Fruit fly (Drosophila melanogaster) whole organism, wandering third instar larva: ENCODE data around the gene mew.
A peak's percentile ranks its signal among the peaks of the same experiment; 100 is the strongest.

ENCODE experiments used
- CG32264 ChIP-seq: fragments of 200-800 bp; sonication (Bioruptor generic); optimal IDR thresholded peaks from 2 replicates; lab custom pipeline; 2016; ENCODE audit warnings: missing biosample characterization, missing genetic modification characterization
- CG9705 ChIP-seq: fragments of 200-800 bp; sonication (Bioruptor generic); optimal IDR thresholded peaks from 2 replicates; lab custom pipeline; 2018; ENCODE audit warnings: missing biosample characterization, mild to moderate bottlenecking, missing genetic modification characterization
- CrebA ChIP-seq: fragments of 200-800 bp; sonication (Bioruptor generic); optimal IDR thresholded peaks from 2 replicates; lab custom pipeline; 2016; ENCODE audit warnings: missing biosample characterization, mild to moderate bottlenecking, missing genetic modification characterization, borderline replicate concordance
- Dfd ChIP-seq: fragments of >200 bp; optimal IDR thresholded peaks from 2 replicates; lab custom pipeline; 2017; ENCODE audit warnings: missing biosample characterization, missing genetic modification characterization
- HLH106 ChIP-seq: fragments of 200-800 bp; optimal IDR thresholded peaks from 3 replicates; lab custom pipeline; 2019; ENCODE audit warnings: missing biosample characterization, mild to moderate bottlenecking, missing genetic modification characterization, moderate library complexity
- Hr78 ChIP-seq: fragments of >200 bp; optimal IDR thresholded peaks from 2 replicates; lab custom pipeline; 2017; ENCODE audit warnings: missing biosample characterization, missing genetic modification characterization
- Hr83 ChIP-seq: fragments of 200-300 bp; sonication (Bioruptor generic); optimal IDR thresholded peaks from 2 replicates; lab custom pipeline; 2016; ENCODE audit warnings: missing biosample characterization, mild to moderate bottlenecking, missing genetic modification characterization, moderate library complexity; ENCODE audit not compliant: poor library complexity, severe bottlenecking
- Jra ChIP-seq: sonication (Bioruptor generic); optimal IDR thresholded peaks from 2 replicates; lab custom pipeline; 2016; ENCODE audit warnings: missing biosample characterization, missing genetic modification characterization
- Mio ChIP-seq: sonication (Bioruptor generic); optimal IDR thresholded peaks from 2 replicates; lab custom pipeline; 2016; ENCODE audit warnings: missing biosample characterization, missing genetic modification characterization
- Myc ChIP-seq: fragments of >200 bp; optimal IDR thresholded peaks from 2 replicates; lab custom pipeline; 2017
- N ChIP-seq: fragments of >200 bp; optimal IDR thresholded peaks from 2 replicates; lab custom pipeline; 2018; ENCODE audit warnings: missing biosample characterization, missing external identifiers, missing genetic modification characterization
- OdsH ChIP-seq: fragments of 200-800 bp; sonication (Bioruptor generic); optimal IDR thresholded peaks from 2 replicates; lab custom pipeline; 2016; ENCODE audit warnings: missing biosample characterization, mild to moderate bottlenecking, missing genetic modification characterization
- Rel ChIP-seq, 2 experiments: fragments of 200-800 bp; sonication (Bioruptor generic) in 1 of 2; optimal IDR thresholded peaks; 2 replicates in 1 of 2; 3 replicates in 1 of 2; lab custom pipeline; 2016 to 2019; ENCODE audit warnings: mild to moderate bottlenecking in 2 of 2, missing biosample characterization in 2 of 2, missing genetic modification characterization in 2 of 2, moderate library complexity in 1 of 2
- Sp1 ChIP-seq: fragments of 200-800 bp; sonication (Bioruptor generic); optimal IDR thresholded peaks from 3 replicates; lab custom pipeline; 2019; ENCODE audit warnings: missing biosample characterization, mild to moderate bottlenecking, missing genetic modification characterization, moderate library complexity
- Vsx2 ChIP-seq: fragments of 200-300, 225-300 bp; sonication (Bioruptor generic); optimal IDR thresholded peaks from 2 replicates; lab custom pipeline; 2018; ENCODE audit warnings: missing biosample characterization, missing genetic modification characterization; ENCODE audit not compliant: partially characterized antibody
- br ChIP-seq: fragments of 200-800 bp; sonication (Bioruptor generic); optimal IDR thresholded peaks from 2 replicates; lab custom pipeline; 2016; ENCODE audit warnings: missing biosample characterization, missing genetic modification characterization
- brk ChIP-seq: fragments of 200-800 bp; sonication (Bioruptor generic); optimal IDR thresholded peaks from 2 replicates; lab custom pipeline; 2016; ENCODE audit warnings: missing biosample characterization, mild to moderate bottlenecking, missing genetic modification characterization
- dl ChIP-seq, 2 experiments: fragments of 175-275, 200-275 bp in 1 of 2; fragments of 200-275 bp in 1 of 2; sonication (Bioruptor generic); optimal IDR thresholded peaks; lab custom pipeline; 2018; ENCODE audit warnings: mild to moderate bottlenecking in 2 of 2, missing biosample characterization in 2 of 2, missing genetic modification characterization in 2 of 2, moderate library complexity in 2 of 2; ENCODE audit not compliant: partially characterized antibody in 2 of 2, insufficient read depth in 1 of 2
- dmrt93B ChIP-seq: fragments of 200-800 bp; sonication (Bioruptor generic); optimal IDR thresholded peaks from 2 replicates; lab custom pipeline; 2018; ENCODE audit warnings: missing biosample characterization, mild to moderate bottlenecking, missing genetic modification characterization
- ey ChIP-seq: fragments of 200-800 bp; sonication (Bioruptor generic); optimal IDR thresholded peaks from 2 replicates; lab custom pipeline; 2016; ENCODE audit warnings: missing biosample characterization, missing genetic modification characterization
- foxo ChIP-seq, 2 experiments: fragments of 200-800 bp; sonication (Bioruptor generic); optimal IDR thresholded peaks; 2 replicates in 1 of 2; 3 replicates in 1 of 2; lab custom pipeline; 2016 to 2017; ENCODE audit warnings: missing biosample characterization in 2 of 2, missing genetic modification characterization in 2 of 2
- fru ChIP-seq: fragments of 200-800 bp; sonication (Bioruptor generic); optimal IDR thresholded peaks from 3 replicates; lab custom pipeline; 2016; ENCODE audit warnings: missing biosample characterization, mild to moderate bottlenecking, missing genetic modification characterization
- h ChIP-seq: fragments of 200-800 bp; sonication (Bioruptor generic); optimal IDR thresholded peaks from 3 replicates; lab custom pipeline; 2016; ENCODE audit warnings: missing biosample characterization, mild to moderate bottlenecking, missing genetic modification characterization
- jim ChIP-seq: fragments of 175-275, 200-325 bp; sonication (Bioruptor generic); optimal IDR thresholded peaks from 2 replicates; lab custom pipeline; 2016; ENCODE audit warnings: missing biosample characterization, mild to moderate bottlenecking, missing genetic modification characterization
- lola ChIP-seq: fragments of >200 bp; optimal IDR thresholded peaks from 2 replicates; lab custom pipeline; 2017; ENCODE audit warnings: missing biosample characterization, missing genetic modification characterization
- psq ChIP-seq: fragments of 200-800 bp; sonication (Bioruptor generic); optimal IDR thresholded peaks from 3 replicates; lab custom pipeline; 2017; ENCODE audit warnings: missing biosample characterization, mild to moderate bottlenecking, missing genetic modification characterization, moderate library complexity
- rgr ChIP-seq: fragments of 200-800 bp; sonication (Bioruptor generic); optimal IDR thresholded peaks from 3 replicates; lab custom pipeline; 2016; ENCODE audit warnings: missing biosample characterization, mild to moderate bottlenecking, missing genetic modification characterization
- tai ChIP-seq: sonication (Bioruptor generic); optimal IDR thresholded peaks from 2 replicates; lab custom pipeline; 2016; ENCODE audit warnings: missing biosample characterization, missing genetic modification characterization
- woc ChIP-seq: sonication (Bioruptor generic); optimal IDR thresholded peaks from 2 replicates; lab custom pipeline; 2016; ENCODE audit warnings: missing biosample characterization, mild to moderate bottlenecking, missing genetic modification characterization

The mew gene

DNA sequence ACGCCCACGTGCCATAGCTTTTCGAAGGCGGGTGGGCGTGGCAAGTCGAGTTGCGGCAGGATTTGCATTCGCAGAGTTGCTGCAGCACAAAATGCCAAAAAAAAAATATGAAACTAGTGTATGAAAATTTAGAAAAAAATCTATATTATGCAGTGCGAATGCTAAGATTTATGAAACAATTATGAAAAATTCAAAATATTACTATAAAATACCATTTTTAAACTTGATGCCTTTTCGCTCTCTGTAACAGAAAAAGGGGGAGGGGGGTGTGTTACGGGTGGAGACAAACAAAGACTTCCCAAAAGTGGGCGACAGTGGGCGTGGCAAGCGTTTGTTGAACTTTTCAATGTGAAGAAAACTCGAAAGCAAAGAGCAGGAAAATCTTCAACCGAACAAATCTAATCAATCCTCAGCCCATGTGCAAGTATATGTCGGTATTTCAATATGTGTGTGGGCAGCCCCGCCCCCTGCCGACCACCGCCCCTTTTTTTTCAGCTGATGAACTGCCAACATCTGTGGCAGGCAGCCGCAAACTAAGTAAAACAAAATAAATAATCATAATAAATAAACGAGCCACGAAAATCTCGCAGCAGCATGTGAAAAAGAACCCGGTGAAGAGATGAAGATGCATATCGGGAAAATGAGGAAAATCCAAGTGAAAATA lies 8.4 kb downstream of the mew start:
- TF ChIP-seq Myc (lab: Kevin White, UChicago): no peak
- no peak for TF ChIP-seq tai (GFP tag; lab: Kevin White, UChicago)
- TF ChIP-seq jim: no peak
- no peak for TF ChIP-seq dmrt93B (GFP tag; lab: Kevin White, UChicago)
- no peak for TF ChIP-seq ey (GFP tag; lab: Kevin White, UChicago)
- no peak for TF ChIP-seq h
- no peak for TF ChIP-seq Hr83 (GFP tag; lab: Kevin White, UChicago)
- no peak for TF ChIP-seq psq (GFP tag; lab: Kevin White, UChicago)
- TF ChIP-seq, all 38 proteins: peak for 0

dm6 chrX:13248515-13248914 lies 9.8 kb downstream of the mew start:
- TF ChIP-seq Jra (GFP tag; lab: Kevin White, UChicago) (no peak), Dfd (GFP tag; lab: Kevin White, UChicago) (no peak), Sp1 (GFP tag; lab: Kevin White, UChicago) (no peak), Vsx2 (no peak)

DNA sequence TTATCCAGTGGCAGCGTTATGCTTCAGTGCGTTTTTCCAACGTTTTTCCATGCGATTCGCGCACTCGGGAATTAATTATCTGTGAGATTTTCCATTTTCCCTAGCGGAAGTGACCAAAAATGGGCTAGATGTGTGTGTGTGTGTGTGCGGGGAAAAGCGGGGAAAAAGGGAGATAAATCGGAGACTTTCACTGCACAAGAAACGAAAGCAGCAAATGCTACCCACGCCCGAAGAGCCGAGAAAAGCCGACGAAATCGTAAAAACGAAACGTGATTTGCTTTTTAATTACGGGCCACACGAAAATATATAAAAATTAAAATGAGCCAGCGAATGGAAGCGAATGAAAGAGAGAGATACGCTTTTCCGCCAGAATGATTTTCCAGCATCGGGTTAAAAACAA lies 10.5 kb downstream of the mew start:
- TF ChIP-seq Sp1 (GFP tag; lab: Kevin White, UChicago) (no peak), dl (GFP tag; optimal IDR thresholded peaks at IDR 0.05; lab: Kevin White, UChicago; ENCODE audit: insufficient read depth in 1 of 2, partially characterized antibody in 2 of 2) (no peak), foxo (GFP tag; optimal IDR thresholded peaks at IDR 0.05; lab: Kevin White, UChicago) (no peak), br (GFP tag; lab: Kevin White, UChicago) (no peak), CG9705 (GFP tag; lab: Kevin White, UChicago) (no peak), Jra (GFP tag; lab: Kevin White, UChicago) (no peak), brk (GFP tag; lab: Kevin White, UChicago) (no peak), woc (GFP tag; lab: Kevin White, UChicago) (no peak), CG32264 (GFP tag; lab: Kevin White, UChicago) (no peak), jim (no peak), CrebA (GFP tag; lab: Kevin White, UChicago) (no peak), Hr78 (GFP tag; lab: Kevin White, UChicago) (no peak), Myc (lab: Kevin White, UChicago) (no peak), tai (GFP tag; lab: Kevin White, UChicago) (no peak), Rel (GFP tag; optimal IDR thresholded peaks at IDR 0.05; lab: Kevin White, UChicago) (no peak), Rel (tag; optimal IDR thresholded peaks at IDR 0.05; lab: Kevin White, UChicago) (no peak), h (no peak), lola (no peak), rgr (GFP tag; lab: Kevin White, UChicago) (no peak), Hr83 (GFP tag; lab: Kevin White, UChicago) (no peak), OdsH (GFP tag; lab: Kevin White, UChicago) (no peak)

DNA sequence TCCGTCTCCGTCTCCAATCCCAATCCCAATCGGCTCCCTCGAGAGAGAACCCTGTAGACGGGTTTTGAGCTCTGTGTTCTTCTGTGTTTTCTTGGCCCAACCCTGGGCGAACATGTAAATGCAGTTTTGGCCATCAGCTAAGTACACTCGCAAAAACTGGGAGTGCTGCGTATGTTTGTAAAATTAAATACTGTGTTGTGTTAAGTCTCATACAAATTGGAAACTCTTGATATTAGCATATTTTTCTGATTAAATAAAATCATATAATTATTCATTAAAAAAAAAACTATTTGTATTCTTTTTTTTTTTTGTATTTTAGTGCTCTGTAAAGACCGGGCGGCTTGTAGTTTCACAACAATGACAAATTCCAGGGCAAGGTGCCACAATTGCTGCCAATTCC lies 12.5 kb downstream of the mew start:
- TF ChIP-seq br (GFP tag; lab: Kevin White, UChicago) (peak; percentile 9), dmrt93B (GFP tag; lab: Kevin White, UChicago) (no peak), HLH106 (tag; lab: Kevin White, UChicago) (peak; percentile 2), Rel (GFP tag; optimal IDR thresholded peaks at IDR 0.05; lab: Kevin White, UChicago) (peak; percentile 0), Rel (tag; optimal IDR thresholded peaks at IDR 0.05; lab: Kevin White, UChicago) (no peak), Mio (no peak), Dfd (GFP tag; lab: Kevin White, UChicago) (no peak), OdsH (GFP tag; lab: Kevin White, UChicago) (peak; percentile 60), N (GFP tag; lab: Kevin White, UChicago) (no peak), rgr (GFP tag; lab: Kevin White, UChicago) (peak; percentile 58), fru (GFP tag; lab: Kevin White, UChicago) (peak; percentile 64), woc (GFP tag; lab: Kevin White, UChicago) (peak; percentile 37), foxo (GFP tag; optimal IDR thresholded peaks at IDR 0.05; lab: Kevin White, UChicago) (peak in 1 of 2 experiments; percentile 75), Sp1 (GFP tag; lab: Kevin White, UChicago) (peak; percentile 33), psq (GFP tag; lab: Kevin White, UChicago) (peak; percentile 52), h (peak; percentile 52), ey (GFP tag; lab: Kevin White, UChicago) (peak; percentile 27)
